Worm (Caenorhabditis elegans): ENCODE results near the gene K11C4.1.

ce11 chrV:6875795-6876194, 21.0 kb upstream of the K11C4.1 start:
- TF ChIP-seq nfya-1 (tag; optimal IDR thresholded peaks at IDR 0.05) (no peak), F13H6.1 (tag; optimal IDR thresholded peaks at IDR 0.05) (no peak), pha-4 (tag; optimal IDR thresholded peaks at IDR 0.05) (no peak), fkh-10 (GFP tag; optimal IDR thresholded peaks at IDR 0.05) (no peak), pha-2 (tag; optimal IDR thresholded peaks at IDR 0.05) (no peak), ceh-48 (tag; optimal IDR thresholded peaks at IDR 0.05) (no peak)

All from whole organism, late embryonic.